Worm (Caenorhabditis elegans) whole organism, late embryonic: ENCODE measurements around the gene C54D10.5.

ENCODE experiments used
- C08G9.2 ChIP-seq: sonication (generic microtip); optimal IDR thresholded peaks from 2 replicates; lab custom pipeline; 2016; ENCODE audit warnings: mild to moderate bottlenecking, missing genetic modification characterization, moderate library complexity, missing compliant biosample characterization
- F13H6.1 ChIP-seq: sonication (generic microtip); optimal IDR thresholded peaks from 2 replicates; lab custom pipeline; 2016; ENCODE audit warnings: missing genetic modification characterization, missing compliant biosample characterization
- K09A11.1 ChIP-seq: sonication (generic microtip); optimal IDR thresholded peaks from 2 replicates; lab custom pipeline; 2017; ENCODE audit warnings: antibody characterized with exemption, mild to moderate bottlenecking, missing genetic modification characterization, missing compliant biosample characterization; ENCODE audit not compliant: insufficient read depth
- T23F11.4 ChIP-seq: fragments of 200-800 bp; sonication (Bioruptor generic); optimal IDR thresholded peaks from 2 replicates; lab custom pipeline; 2018; ENCODE audit warnings: mild to moderate bottlenecking, missing genetic modification characterization, missing compliant biosample characterization
- Y22D7AL.16 ChIP-seq: sonication (generic microtip); optimal IDR thresholded peaks from 2 replicates; lab custom pipeline; 2016; ENCODE audit warnings: missing genetic modification characterization, missing compliant biosample characterization
- ahr-1 ChIP-seq: sonication (generic microtip); optimal IDR thresholded peaks from 2 replicates; lab custom pipeline; 2016; ENCODE audit warnings: missing genetic modification characterization, missing compliant biosample characterization
- ama-1 ChIP-seq: fragments of 150-350 bp; optimal IDR thresholded peaks from 2 replicates; lab custom pipeline; 2014
- ceh-18 ChIP-seq: sonication (generic microtip); optimal IDR thresholded peaks from 2 replicates; lab custom pipeline; 2016; ENCODE audit warnings: missing genetic modification characterization, missing compliant biosample characterization
- ceh-2 ChIP-seq: sonication (generic microtip); optimal IDR thresholded peaks from 2 replicates; lab custom pipeline; 2016; ENCODE audit warnings: missing genotype, missing genetic modification characterization, missing compliant biosample characterization
- ceh-24 ChIP-seq: sonication (generic microtip); optimal IDR thresholded peaks from 2 replicates; lab custom pipeline; 2016; ENCODE audit warnings: mild to moderate bottlenecking, missing genetic modification characterization, missing compliant biosample characterization
- ceh-30 ChIP-seq: fragments of 150-350 bp; optimal IDR thresholded peaks from 2 replicates; lab custom pipeline; 2014; ENCODE audit warnings: missing biosample characterization, missing genetic modification characterization
- ceh-31 ChIP-seq: sonication (generic microtip); optimal IDR thresholded peaks from 2 replicates; lab custom pipeline; 2016; ENCODE audit warnings: missing genetic modification characterization, missing compliant biosample characterization
- ceh-6 ChIP-seq: fragments of 200-800 bp; sonication (Bioruptor generic); optimal IDR thresholded peaks from 2 replicates; lab custom pipeline; 2018; ENCODE audit warnings: mild to moderate bottlenecking, missing genetic modification characterization, missing compliant biosample characterization
- ceh-9 ChIP-seq: sonication (generic microtip); optimal IDR thresholded peaks from 2 replicates; lab custom pipeline; 2016; ENCODE audit warnings: mild to moderate bottlenecking, missing genetic modification characterization, inconsistent platforms, missing compliant biosample characterization
- dmd-4 ChIP-seq: sonication (generic microtip); optimal IDR thresholded peaks from 2 replicates; lab custom pipeline; 2016; ENCODE audit warnings: borderline replicate concordance, missing genetic modification characterization, missing compliant biosample characterization
- elt-2 ChIP-seq: sonication (generic microtip); optimal IDR thresholded peaks from 2 replicates; lab custom pipeline; 2016; ENCODE audit warnings: missing genetic modification reagents, missing genetic modification characterization, missing compliant biosample characterization
- ets-4 ChIP-seq: sonication (generic microtip); optimal IDR thresholded peaks from 2 replicates; lab custom pipeline; 2016; ENCODE audit warnings: missing genetic modification characterization, missing compliant biosample characterization
- eyg-1 ChIP-seq: sonication (generic microtip); optimal IDR thresholded peaks from 2 replicates; lab custom pipeline; 2016; ENCODE audit warnings: missing genotype, missing genetic modification characterization, missing compliant biosample characterization
- fkh-10 ChIP-seq: fragments of 150-350 bp; optimal IDR thresholded peaks from 2 replicates; lab custom pipeline; 2014; ENCODE audit warnings: missing biosample characterization, missing genetic modification reagents, missing genetic modification characterization
- hlh-15 ChIP-seq: sonication (generic microtip); optimal IDR thresholded peaks from 2 replicates; lab custom pipeline; 2016; ENCODE audit warnings: missing genetic modification characterization, missing compliant biosample characterization
- hlh-30 ChIP-seq: sonication (generic microtip); optimal IDR thresholded peaks from 2 replicates; lab custom pipeline; 2017; ENCODE audit warnings: antibody characterized with exemption, missing genetic modification characterization, missing compliant biosample characterization; ENCODE audit not compliant: insufficient read depth
- mec-3 ChIP-seq: sonication (generic microtip); optimal IDR thresholded peaks from 2 replicates; lab custom pipeline; 2016; ENCODE audit warnings: borderline replicate concordance, missing genetic modification characterization, missing compliant biosample characterization
- nfya-1 ChIP-seq: sonication (generic microtip); optimal IDR thresholded peaks from 2 replicates; lab custom pipeline; 2017; ENCODE audit warnings: missing genetic modification characterization, mild to moderate bottlenecking, missing compliant biosample characterization, antibody characterized with exemption, moderate library complexity
- nhr-232 ChIP-seq: sonication (generic microtip); optimal IDR thresholded peaks from 2 replicates; lab custom pipeline; 2016; ENCODE audit warnings: missing genetic modification characterization, missing compliant biosample characterization
- npax-4 ChIP-seq: sonication (generic microtip); optimal IDR thresholded peaks from 2 replicates; lab custom pipeline; 2016; ENCODE audit warnings: missing genetic modification characterization, missing compliant biosample characterization
- pag-3 ChIP-seq: sonication (generic microtip); optimal IDR thresholded peaks from 2 replicates; lab custom pipeline; 2016; ENCODE audit warnings: missing compliant biosample characterization, missing genetic modification characterization, borderline replicate concordance
- pat-9 ChIP-seq: fragments of 200-800 bp; sonication (Bioruptor generic); optimal IDR thresholded peaks from 2 replicates; lab custom pipeline; 2018; ENCODE audit warnings: mild to moderate bottlenecking, missing genetic modification characterization, moderate library complexity, missing compliant biosample characterization
- pax-1 ChIP-seq: fragments of 150-350 bp; optimal IDR thresholded peaks from 2 replicates; lab custom pipeline; 2014; ENCODE audit warnings: missing biosample characterization, missing genetic modification characterization
- pha-2 ChIP-seq: sonication (generic microtip); optimal IDR thresholded peaks from 2 replicates; lab custom pipeline; 2017; ENCODE audit warnings: mild to moderate bottlenecking, missing genetic modification characterization, missing compliant biosample characterization
- pqm-1 ChIP-seq: sonication (generic microtip); optimal IDR thresholded peaks from 2 replicates; lab custom pipeline; 2016; ENCODE audit warnings: missing genetic modification characterization, missing compliant biosample characterization
- pros-1 ChIP-seq: fragments of 150-350 bp; optimal IDR thresholded peaks from 2 replicates; lab custom pipeline; 2014; ENCODE audit warnings: missing biosample characterization, missing genetic modification reagents, missing genetic modification characterization
- rnt-1 ChIP-seq: sonication (generic microtip); optimal IDR thresholded peaks from 2 replicates; lab custom pipeline; 2016; ENCODE audit warnings: missing genetic modification characterization, missing compliant biosample characterization
- sox-4 ChIP-seq: sonication (generic microtip); optimal IDR thresholded peaks from 2 replicates; lab custom pipeline; 2017; ENCODE audit warnings: mild to moderate bottlenecking, missing genetic modification characterization, inconsistent platforms, missing compliant biosample characterization
- syd-9 ChIP-seq: sonication (generic microtip); optimal IDR thresholded peaks from 2 replicates; lab custom pipeline; 2016; ENCODE audit warnings: mild to moderate bottlenecking, missing genetic modification characterization, moderate library complexity, missing compliant biosample characterization
- tbx-7 ChIP-seq: sonication (generic microtip); optimal IDR thresholded peaks from 2 replicates; lab custom pipeline; 2016; ENCODE audit warnings: missing genotype, missing genetic modification characterization, missing compliant biosample characterization
- ttx-3 ChIP-seq: sonication (generic microtip); optimal IDR thresholded peaks from 2 replicates; lab custom pipeline; 2016; ENCODE audit warnings: missing genetic modification reagents, missing genetic modification characterization, missing compliant biosample characterization
- unc-55 ChIP-seq: sonication (generic microtip); optimal IDR thresholded peaks from 2 replicates; lab custom pipeline; 2017; ENCODE audit warnings: missing biosample characterization, missing genetic modification reagents, missing genetic modification characterization

The C54D10.5 gene

ce11 chrV:12405929-12406328 is 23.2 kb upstream of the C54D10.5 start, which contains the start of gene K01D12.10:
Gene K01D12.10, plus strand, starts transcription at chrV:12406229.
- TF ChIP-seq C08G9.2 (tag; lab: Kevin White, UChicago): no peak
- TF ChIP-seq ceh-30 (tag; lab: Kevin White, UChicago): no peak
- TF ChIP-seq fkh-10 (GFP tag; lab: Kevin White, UChicago): no peak
- TF ChIP-seq syd-9: no peak
- no peak for TF ChIP-seq unc-55 (GFP tag; lab: Kevin White, UChicago)
- no peak for TF ChIP-seq pros-1 (tag; lab: Kevin White, UChicago)
- no peak for TF ChIP-seq hlh-15 (tag; lab: Kevin White, UChicago)
- TF ChIP-seq pax-1 (tag; lab: Kevin White, UChicago): no peak
- TF ChIP-seq pat-9: no peak
- TF ChIP-seq eyg-1 (tag; lab: Kevin White, UChicago): no peak
- TF ChIP-seq, all 69 proteins: peak for 0

ce11 chrV:12406514-12406913 is 22.6 kb upstream of the C54D10.5 start:
- no peak for TF ChIP-seq ama-1 (lab: Kevin White, UChicago)
- no peak for TF ChIP-seq nfya-1 (tag; lab: Kevin White, UChicago)
- no peak for TF ChIP-seq hlh-30 (tag; lab: Kevin White, UChicago)

- TF ChIP-seq rnt-1 (tag; lab: Kevin White, UChicago): no peak
- no peak for TF ChIP-seq ets-4 (tag; lab: Kevin White, UChicago)
- TF ChIP-seq mec-3 (tag; lab: Kevin White, UChicago): no peak
- TF ChIP-seq tbx-7 (tag; lab: Kevin White, UChicago): no peak
- no peak for TF ChIP-seq ceh-24 (tag; lab: Kevin White, UChicago)
- TF ChIP-seq dmd-4 (tag; lab: Kevin White, UChicago): no peak
- TF ChIP-seq nhr-232 (tag; lab: Kevin White, UChicago): no peak
- no peak for TF ChIP-seq sox-4
- TF ChIP-seq elt-2: no peak
Measured at ce11 chrV:12408525-12408924, 20.6 kb upstream of the C54D10.5 start, which contains the start of gene cdr-4. Gene cdr-4, minus strand, starts transcription at chrV:12408625.

ce11 chrV:12408996-12409395 is 20.1 kb upstream of the C54D10.5 start:
- TF ChIP-seq ceh-2 (tag; lab: Kevin White, UChicago): no peak
- no peak for TF ChIP-seq ceh-9 (tag; lab: Kevin White, UChicago)
- no peak for TF ChIP-seq ceh-31 (tag; lab: Kevin White, UChicago)
- no peak for TF ChIP-seq K09A11.1 (tag; lab: Kevin White, UChicago)
- TF ChIP-seq ahr-1: no peak

ce11 chrV:12410416-12411001 is 18.6 kb upstream of the C54D10.5 start, which contains the start of gene hrg-2:
Gene hrg-2, minus strand, starts transcription at chrV:12410513.
- no peak for TF ChIP-seq pha-2 (tag; lab: Kevin White, UChicago)
- TF ChIP-seq fkh-10 (GFP tag; lab: Kevin White, UChicago): no peak
- TF ChIP-seq ama-1 (lab: Kevin White, UChicago): no peak
- TF ChIP-seq pag-3 (tag; lab: Kevin White, UChicago): no peak
- TF ChIP-seq ceh-6: no peak
- TF ChIP-seq elt-2: no peak
- no peak for TF ChIP-seq Y22D7AL.16 (tag; lab: Kevin White, UChicago)
- no peak for TF ChIP-seq npax-4 (tag; lab: Kevin White, UChicago)
- TF ChIP-seq pqm-1 (tag; lab: Kevin White, UChicago): no peak
- TF ChIP-seq rnt-1 (tag; lab: Kevin White, UChicago): no peak
- no peak for TF ChIP-seq ttx-3 (tag; lab: Kevin White, UChicago)
- no peak for TF ChIP-seq ceh-18 (tag; lab: Kevin White, UChicago)
- TF ChIP-seq mec-3 (tag; lab: Kevin White, UChicago): no peak
- TF ChIP-seq ceh-2 (tag; lab: Kevin White, UChicago): no peak
- TF ChIP-seq F13H6.1 (tag; lab: Kevin White, UChicago): no peak
- no peak for TF ChIP-seq T23F11.4 (GFP tag; lab: Kevin White, UChicago)
- no peak for TF ChIP-seq pros-1 (tag; lab: Kevin White, UChicago)
